Worm (Caenorhabditis elegans) whole organism, L1 larva: ENCODE data around the gene srh-301.

ENCODE experiments used
- C16A3.4 ChIP-seq: fragments of 150-350 bp; optimal IDR thresholded peaks from 2 replicates; lab custom pipeline; 2014; ENCODE audit warnings: missing biosample characterization, missing genetic modification characterization
- hlh-17 ChIP-seq: fragments of 200-800 bp; sonication (Bioruptor generic); optimal IDR thresholded peaks from 2 replicates; lab custom pipeline; 2018; ENCODE audit warnings: missing genetic modification characterization, mild to moderate bottlenecking, missing compliant biosample characterization, moderate library complexity, borderline replicate concordance
- lsy-2 ChIP-seq, 2 experiments: fragments of 150-350 bp; optimal IDR thresholded peaks; 2 replicates each; lab custom pipeline; 2014; ENCODE audit warnings: missing biosample characterization in 2 of 2, missing genetic modification characterization in 2 of 2
- nhr-76 ChIP-seq: sonication (generic microtip); optimal IDR thresholded peaks from 2 replicates; lab custom pipeline; 2017; ENCODE audit warnings: missing biosample characterization, missing genetic modification characterization
- nhr-77 ChIP-seq: fragments of 150-350 bp; optimal IDR thresholded peaks from 2 replicates; lab custom pipeline; 2014; ENCODE audit warnings: missing biosample characterization, missing genetic modification characterization
- nhr-90 ChIP-seq: sonication (generic microtip); optimal IDR thresholded peaks from 2 replicates; lab custom pipeline; 2016; ENCODE audit warnings: mild to moderate bottlenecking, missing genetic modification characterization, missing compliant biosample characterization; ENCODE audit not compliant: poor library complexity
- pag-3 ChIP-seq: sonication (generic microtip); optimal IDR thresholded peaks from 2 replicates; lab custom pipeline; 2017; ENCODE audit warnings: missing genetic modification characterization, mild to moderate bottlenecking, missing compliant biosample characterization, antibody characterized with exemption, borderline replicate concordance; ENCODE audit not compliant: insufficient read depth
- rnt-1 ChIP-seq: sonication (generic microtip); optimal IDR thresholded peaks from 2 replicates; lab custom pipeline; 2016; ENCODE audit warnings: mild to moderate bottlenecking, missing genetic modification characterization, moderate library complexity, missing compliant biosample characterization
- tbx-2 ChIP-seq: sonication (generic microtip); optimal IDR thresholded peaks from 2 replicates; lab custom pipeline; 2016; ENCODE audit warnings: missing genetic modification characterization, missing compliant biosample characterization
- ztf-11 ChIP-seq, 2 experiments: sonication (generic microtip); optimal IDR thresholded peaks; 2 replicates each; lab custom pipeline; 2016 to 2017; ENCODE audit warnings: missing genetic modification characterization in 2 of 2, missing biosample characterization in 1 of 2, missing compliant biosample characterization in 1 of 2

- TF ChIP-seq hlh-17 (GFP tag; lab: Kevin White, UChicago) (no peak), tbx-2 (tag; lab: Kevin White, UChicago) (peak; percentile 46), nhr-90 (tag; lab: Kevin White, UChicago) (no peak), nhr-76 (tag; lab: Kevin White, UChicago) (no peak), nhr-77 (tag; lab: Kevin White, UChicago) (no peak), C16A3.4 (tag; lab: Kevin White, UChicago) (peak; percentile 26), rnt-1 (tag; lab: Kevin White, UChicago) (no peak), ztf-11 (tag; optimal IDR thresholded peaks at IDR 0.05; lab: Kevin White, UChicago) (no peak), lsy-2 (tag; optimal IDR thresholded peaks at IDR 0.05; lab: Kevin White, UChicago) (peak; percentile 71 to 81), pag-3 (no peak)
Observed at ce11 chrV:17871049-17871448, 46.3 kb downstream of the srh-301 start, which contains the start of gene phf-14.
